Worm (Caenorhabditis elegans) whole organism, midembryonic: ENCODE measurements around the gene mpz-3.

Experiments used
- T22C8.4 ChIP-seq: fragments of 200-800 bp; sonication (Bioruptor generic); IDR thresholded peaks from 2 replicates; pipeline ENCODE4 v1.3.6; 2022; ENCODE audit warnings: missing genetic modification characterization, missing compliant biosample characterization
- flt-1 ChIP-seq: fragments of 200-800 bp; sonication (Bioruptor generic); IDR thresholded peaks from 2 replicates; pipeline ENCODE4 v1.3.6; 2022; ENCODE audit warnings: missing genetic modification characterization, missing compliant biosample characterization
- med-1 ChIP-seq: sonication (generic microtip); optimal IDR thresholded peaks from 2 replicates; lab custom pipeline; 2017; ENCODE audit warnings: missing genetic modification characterization, mild to moderate bottlenecking, missing compliant biosample characterization, antibody characterized with exemption, missing genetic modification reagents; ENCODE audit not compliant: insufficient read depth
- tab-1 ChIP-seq: fragments of 200-800 bp; sonication (Bioruptor generic); IDR thresholded peaks from 2 replicates; pipeline ENCODE4 v1.3.6; 2022; ENCODE audit warnings: missing genetic modification characterization, missing compliant biosample characterization
- ztf-23 ChIP-seq: fragments of 200-800 bp; sonication (Bioruptor generic); IDR thresholded peaks from 2 replicates; pipeline ENCODE4 v1.3.6; 2022; ENCODE audit warnings: missing genetic modification reagents, missing genetic modification characterization, missing compliant biosample characterization

DNA sequence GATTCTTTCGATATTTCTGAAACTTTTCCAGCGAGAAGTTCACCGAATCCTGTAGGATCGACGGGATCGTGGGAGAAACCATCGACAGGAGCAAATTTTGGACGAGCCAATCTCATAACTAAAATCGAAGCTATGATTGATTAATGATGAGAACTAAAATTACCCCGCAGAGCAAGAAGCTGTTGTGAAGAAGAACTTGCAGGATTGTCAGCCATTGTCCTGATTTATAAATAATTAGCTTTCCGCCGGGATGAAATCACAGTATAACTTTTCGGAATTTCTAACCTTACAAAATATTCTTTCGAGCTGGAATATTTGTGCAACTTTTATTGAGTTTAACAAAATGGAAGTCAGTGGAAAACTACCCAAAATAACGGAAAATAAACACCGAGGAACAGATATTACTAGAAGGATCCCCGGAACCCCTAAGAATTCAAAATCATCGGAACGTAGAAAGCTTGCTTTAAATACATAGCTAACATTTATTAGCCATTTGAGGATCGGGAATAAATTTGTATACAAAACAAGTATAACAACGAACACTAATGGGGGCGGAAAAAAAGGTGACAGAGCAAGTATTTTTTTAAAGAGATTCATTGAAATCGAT, 22.2 kb upstream of the mpz-3 start, which contains the start of gene C56C10.7:
- TF ChIP-seq tab-1 (GFP tag; lab: Robert Waterston, UW), result no peak
- no peak for TF ChIP-seq T22C8.4 (GFP tag; lab: Robert Waterston, UW)
- TF ChIP-seq med-1, result no peak
- 0 out of 2 replicates have a peak, but pooled peaks have one; percentile 14 for TF ChIP-seq flt-1 (GFP tag; lab: Robert Waterston, UW)
- no peak for TF ChIP-seq ztf-23 (GFP tag; lab: Robert Waterston, UW)
